Worm (Caenorhabditis elegans) whole organism, early embryonic: ENCODE results near the gene cpar-1.

Experiments
- B0310.2 ChIP-seq: sonication (generic microtip); optimal IDR thresholded peaks from 2 replicates; lab custom pipeline; 2016; ENCODE audit warnings: mild to moderate bottlenecking, missing genetic modification characterization, missing compliant biosample characterization
- F13C5.2 ChIP-seq: sonication (generic microtip); optimal IDR thresholded peaks from 2 replicates; lab custom pipeline; 2017; ENCODE audit warnings: mild to moderate bottlenecking, missing genetic modification characterization, inconsistent platforms, missing compliant biosample characterization
- aly-1 ChIP-seq: sonication (generic microtip); optimal IDR thresholded peaks from 2 replicates; lab custom pipeline; 2016; ENCODE audit warnings: missing genetic modification characterization, missing compliant biosample characterization
- ama-1 ChIP-seq: fragments of 150-350 bp; optimal IDR thresholded peaks from 2 replicates; lab custom pipeline; 2014
- ceh-13 ChIP-seq: fragments of 200-800 bp; sonication (Bioruptor generic); optimal IDR thresholded peaks from 2 replicates; lab custom pipeline; 2018; ENCODE audit warnings: mild to moderate bottlenecking, missing genetic modification characterization, missing compliant biosample characterization
- ceh-36 ChIP-seq: sonication (generic microtip); optimal IDR thresholded peaks from 2 replicates; lab custom pipeline; 2016; ENCODE audit warnings: missing genetic modification characterization, inconsistent platforms, missing compliant biosample characterization
- ets-7 ChIP-seq: sonication (generic microtip); optimal IDR thresholded peaks from 2 replicates; lab custom pipeline; 2016; ENCODE audit warnings: missing genotype, missing genetic modification characterization, missing compliant biosample characterization
- flt-1 ChIP-seq: fragments of 200-800 bp; sonication (Bioruptor generic); IDR thresholded peaks from 2 replicates; pipeline ENCODE4 v1.3.6; 2022; ENCODE audit warnings: missing genetic modification characterization, missing compliant biosample characterization
- hmbx-1 ChIP-seq: sonication (generic microtip); optimal IDR thresholded peaks from 2 replicates; lab custom pipeline; 2016; ENCODE audit warnings: mild to moderate bottlenecking, missing genetic modification characterization, missing compliant biosample characterization
- hmg-4 ChIP-seq: fragments of 200-800 bp; sonication (Bioruptor generic); optimal IDR thresholded peaks from 2 replicates; lab custom pipeline; 2018; ENCODE audit warnings: mild to moderate bottlenecking, missing genetic modification characterization, missing compliant biosample characterization
- hnd-1 ChIP-seq: sonication (generic microtip); optimal IDR thresholded peaks from 2 replicates; lab custom pipeline; 2016; ENCODE audit warnings: missing genetic modification characterization, missing compliant biosample characterization
- pes-1 ChIP-seq: fragments of 200-800 bp; sonication (Bioruptor generic); IDR thresholded peaks from 2 replicates; pipeline ENCODE4 v1.3.6; 2022; ENCODE audit warnings: missing genetic modification reagents, missing genetic modification characterization, missing compliant biosample characterization
- scrt-1 ChIP-seq: fragments of 200-800 bp; sonication (Bioruptor generic); IDR thresholded peaks from 2 replicates; pipeline ENCODE4 v1.3.6; 2022; ENCODE audit warnings: missing genetic modification characterization, missing compliant biosample characterization
- sea-1 ChIP-seq: fragments of 200-800 bp; sonication (Bioruptor generic); conservative IDR thresholded peaks from 2 replicates; pipeline ENCODE4 v1.3.6; 2022; ENCODE audit warnings: missing genetic modification characterization, missing compliant biosample characterization
- tbx-11 ChIP-seq: fragments of 200-800 bp; sonication (Bioruptor generic); IDR thresholded peaks from 2 replicates; pipeline ENCODE4 v1.3.6; 2022; ENCODE audit warnings: missing genetic modification characterization, missing compliant biosample characterization
- tbx-37 ChIP-seq: fragments of 200-800 bp; sonication (Bioruptor generic); conservative IDR thresholded peaks from 2 replicates; pipeline ENCODE4 v1.3.6; 2022; ENCODE audit warnings: missing genetic modification reagents, missing genetic modification characterization, missing compliant biosample characterization
- tra-4 ChIP-seq: sonication (generic microtip); optimal IDR thresholded peaks from 2 replicates; lab custom pipeline; 2017; ENCODE audit warnings: missing genetic modification characterization, missing compliant biosample characterization

The cpar-1 gene

ce11 chrIII:9455980-9456658, 22.3 kb downstream of the cpar-1 start, which contains the start of the genes rheb-1 and spk-1:
Gene rheb-1 (minus strand): TSS chrIII:9456030.
Gene spk-1 (plus strand): TSS chrIII:9456608.
- TF ChIP-seq pes-1 (GFP tag; lab: Robert Waterston, UW) (no peak), ama-1 (no peak), hmbx-1 (tag; lab: Kevin White, UChicago) (no peak), flt-1 (no peak), ceh-36 (tag; lab: Kevin White, UChicago) (no peak), scrt-1 (GFP tag; lab: Robert Waterston, UW) (no peak), hmg-4 (GFP tag; lab: Kevin White, UChicago) (peak; percentile 43), tbx-11 (GFP tag; lab: Robert Waterston, UW) (no peak), F13C5.2 (tag; lab: Kevin White, UChicago) (peak; percentile 5), ets-7 (tag; lab: Kevin White, UChicago) (no peak), aly-1 (no peak)

DNA sequence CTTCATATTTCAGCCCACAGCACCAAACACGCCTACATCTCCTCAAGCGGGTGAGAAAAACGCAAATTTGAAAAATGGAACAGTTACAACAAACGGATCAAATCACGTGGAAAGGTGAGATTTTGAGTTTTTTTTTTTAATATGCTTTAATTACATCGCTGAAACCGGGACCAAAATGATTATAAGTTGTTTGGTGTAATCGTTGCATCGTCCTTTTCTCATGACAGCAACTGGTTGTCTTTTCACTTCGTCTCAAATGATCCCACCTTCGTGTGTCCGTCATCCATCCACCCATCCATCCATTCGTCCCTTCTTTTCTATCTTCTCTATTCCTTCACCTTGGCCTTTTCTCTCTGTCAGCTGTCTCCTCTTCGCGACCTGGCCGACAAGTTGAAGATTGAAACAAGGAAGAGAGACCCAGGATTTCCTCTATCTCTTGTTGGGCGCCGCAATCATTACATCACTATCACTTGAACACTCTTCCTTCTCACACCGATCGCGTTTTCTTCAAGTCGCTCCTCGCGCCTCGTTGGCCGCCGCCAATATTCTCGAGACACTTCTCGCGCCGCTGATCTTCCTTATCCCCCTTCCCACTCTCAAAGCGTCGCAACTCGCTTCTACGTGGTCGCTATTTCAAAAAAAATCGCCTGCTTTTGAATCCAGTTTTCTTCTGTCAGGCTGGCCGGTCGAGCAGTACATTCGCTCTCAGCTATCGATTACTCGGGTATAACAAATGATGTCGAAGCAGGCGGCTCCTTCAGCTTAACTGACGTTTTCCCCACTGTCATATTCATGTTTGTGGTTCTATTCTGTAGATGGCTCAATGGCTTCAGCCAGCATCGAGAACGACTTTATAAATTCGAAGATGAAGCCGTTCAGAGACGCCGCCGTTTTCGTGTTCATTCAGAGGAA, 23.6 kb downstream of the cpar-1 start:
- TF ChIP-seq tra-4 (tag; lab: Kevin White, UChicago) (no peak), hnd-1 (no peak), ceh-13 (GFP tag; lab: Kevin White, UChicago) (no peak), tbx-11 (GFP tag; lab: Robert Waterston, UW) (no peak), hmbx-1 (tag; lab: Kevin White, UChicago) (no peak), sea-1 (GFP tag; lab: Robert Waterston, UW) (no peak), ceh-36 (tag; lab: Kevin White, UChicago) (no peak), ama-1 (no peak), scrt-1 (GFP tag; lab: Robert Waterston, UW) (no peak), hmg-4 (GFP tag; lab: Kevin White, UChicago) (no peak), B0310.2 (tag; lab: Kevin White, UChicago) (no peak), tbx-37 (GFP tag; lab: Robert Waterston, UW) (no peak), aly-1 (no peak), ets-7 (tag; lab: Kevin White, UChicago) (no peak), F13C5.2 (tag; lab: Kevin White, UChicago) (no peak)

ce11 chrIII:9461894-9462784, 28.3 kb downstream of the cpar-1 start:
- TF ChIP-seq hmbx-1 (tag; lab: Kevin White, UChicago) = no peak
- TF ChIP-seq B0310.2 (tag; lab: Kevin White, UChicago) = no peak
- TF ChIP-seq sea-1 (GFP tag; lab: Robert Waterston, UW) = no peak
- TF ChIP-seq hnd-1 = no peak

ce11 chrIII:9462785-9463467, 29.1 kb downstream of the cpar-1 start:
- TF ChIP-seq ceh-36 (tag; lab: Kevin White, UChicago) (no peak), hmbx-1 (tag; lab: Kevin White, UChicago) (no peak), sea-1 (GFP tag; lab: Robert Waterston, UW) (no peak), ama-1 (peak; percentile 91), hnd-1 (no peak), flt-1 (no peak), ets-7 (tag; lab: Kevin White, UChicago) (no peak), tbx-11 (GFP tag; lab: Robert Waterston, UW) (no peak), B0310.2 (tag; lab: Kevin White, UChicago) (no peak), scrt-1 (GFP tag; lab: Robert Waterston, UW) (0 out of 2 replicates have a peak, but pooled peaks have one; percentile 46), hmg-4 (GFP tag; lab: Kevin White, UChicago) (no peak), pes-1 (GFP tag; lab: Robert Waterston, UW) (no peak), tbx-37 (GFP tag; lab: Robert Waterston, UW) (no peak), F13C5.2 (tag; lab: Kevin White, UChicago) (no peak), ceh-13 (GFP tag; lab: Kevin White, UChicago) (no peak)

ce11 chrIII:9465424-9465823, 31.6 kb downstream of the cpar-1 start, which contains the start of gene B0464.9:
Gene B0464.9 (plus strand): TSS chrIII:9465767.
- TF ChIP-seq aly-1 = no peak
- no peak for TF ChIP-seq flt-1
- no peak for TF ChIP-seq ama-1
- no peak for TF ChIP-seq hmbx-1 (tag; lab: Kevin White, UChicago)
- peak; percentile 51; the same call in 1 of the 2 replicates for TF ChIP-seq tbx-37 (GFP tag; lab: Robert Waterston, UW)
- no peak for TF ChIP-seq B0310.2 (tag; lab: Kevin White, UChicago)
- TF ChIP-seq sea-1 (GFP tag; lab: Robert Waterston, UW) = no peak
- TF ChIP-seq tbx-11 (GFP tag; lab: Robert Waterston, UW) = no peak
- TF ChIP-seq tra-4 (tag; lab: Kevin White, UChicago) = no peak
- no peak for TF ChIP-seq scrt-1 (GFP tag; lab: Robert Waterston, UW)
- TF ChIP-seq F13C5.2 (tag; lab: Kevin White, UChicago) = no peak
- TF ChIP-seq pes-1 (GFP tag; lab: Robert Waterston, UW) = peak; percentile 69
- no peak for TF ChIP-seq hmg-4 (GFP tag; lab: Kevin White, UChicago)
